Fruit fly (Drosophila melanogaster): ENCODE results near the gene CG13771.

The CG13771 gene

dm6 chr2L:6612477-6613004 lies 50.9 kb downstream of the CG13771 start (continued):
- TF ChIP-seq Scr (GFP tag; IDR thresholded peaks at IDR 0.05; ENCODE audit: partially characterized antibody), result peak; percentile 36
- TF ChIP-seq sr (GFP tag; IDR thresholded peaks at IDR 0.05), result peak; percentile 100
- peak; percentile 100 for TF ChIP-seq C15 (GFP tag; IDR thresholded peaks at IDR 0.05)
- peak; percentile 100 for TF ChIP-seq twi (tag; optimal IDR thresholded peaks at IDR 0.05)
- TF ChIP-seq phol (tag; optimal IDR thresholded peaks at IDR 0.05), result peak; percentile 100
- TF ChIP-seq CG16779 (GFP tag; IDR thresholded peaks at IDR 0.05), result peak; percentile 100
- TF ChIP-seq peb (GFP tag; IDR thresholded peaks at IDR 0.05), result peak; percentile 100
- peak; percentile 100 for TF ChIP-seq ranshi (GFP tag; IDR thresholded peaks at IDR 0.05)
- TF ChIP-seq sens (GFP tag), result peak; percentile 100
- TF ChIP-seq CG12155 (GFP tag; optimal IDR thresholded peaks at IDR 0.05), result peak; percentile 100
- peak; percentile 100 for TF ChIP-seq Hey (tag; optimal IDR thresholded peaks at IDR 0.05)
- TF ChIP-seq CG6254 (GFP tag; optimal IDR thresholded peaks at IDR 0.05), result peak; percentile 99
- peak; percentile 45; the same call in 1 of the 2 replicates for TF ChIP-seq amos (GFP tag; IDR thresholded peaks at IDR 0.05; ENCODE audit: partially characterized antibody)
- peak; percentile 99 for TF ChIP-seq sd (tag; optimal IDR thresholded peaks at IDR 0.05)
- peak; percentile 100 for TF ChIP-seq CG2202 (tag; optimal IDR thresholded peaks at IDR 0.05)
- TF ChIP-seq Blimp-1 (GFP tag; optimal IDR thresholded peaks at IDR 0.05), result peak; percentile 100
- peak; percentile 100 for TF ChIP-seq H15 (GFP tag; IDR thresholded peaks at IDR 0.05)
- peak; percentile 100 for TF ChIP-seq CG4730 (GFP tag; IDR thresholded peaks at IDR 0.05)
- TF ChIP-seq row (GFP tag; IDR thresholded peaks at IDR 0.05), result peak; percentile 100
- 0 out of 4 replicates have a peak, but pooled peaks have one; percentile 46 for TF ChIP-seq chinmo (GFP tag; IDR thresholded peaks at IDR 0.05; ENCODE audit: partially characterized antibody)
- TF ChIP-seq CG15696 (tag; optimal IDR thresholded peaks at IDR 0.05), result peak; percentile 100
- peak; percentile 100 for TF ChIP-seq CG12071 (GFP tag; optimal IDR thresholded peaks at IDR 0.05)
- TF ChIP-seq CG9609 (GFP tag; optimal IDR thresholded peaks at IDR 0.05), result peak; percentile 100
- peak; percentile 20 for TF ChIP-seq pita (GFP tag; optimal IDR thresholded peaks at IDR 0.05)
- no peak for TF ChIP-seq hb (GFP tag; IDR thresholded peaks at IDR 0.05; ENCODE audit: partially characterized antibody)
- peak; percentile 95 for TF ChIP-seq CG15073 (GFP tag; optimal IDR thresholded peaks at IDR 0.05)
- peak; percentile 100 for TF ChIP-seq CG6272 (GFP tag; IDR thresholded peaks at IDR 0.05)
- TF ChIP-seq CG1602 (GFP tag; optimal IDR thresholded peaks at IDR 0.05), result peak; percentile 100
- TF ChIP-seq Xrp1 (GFP tag; IDR thresholded peaks at IDR 0.05), result peak; percentile 100
- TF ChIP-seq CoRest (tag; optimal IDR thresholded peaks at IDR 0.05), result peak; percentile 100
- TF ChIP-seq CG6175 (GFP tag; IDR thresholded peaks at IDR 0.05), result peak; percentile 100
- TF ChIP-seq Dp (GFP tag; optimal IDR thresholded peaks at IDR 0.05), result peak; percentile 64
- peak; percentile 100 for TF ChIP-seq CG12769 (tag; optimal IDR thresholded peaks at IDR 0.05)
- peak in 1 of 2 experiments; percentile 96 for TF ChIP-seq Dfd (GFP tag; optimal IDR thresholded peaks at IDR 0.05)
- TF ChIP-seq CG12299 (tag; optimal IDR thresholded peaks at IDR 0.05), result peak; percentile 100
- TF ChIP-seq CG7372 (GFP tag; IDR thresholded peaks at IDR 0.05), result peak; percentile 100
- peak; percentile 100 for TF ChIP-seq CG6813 (GFP tag; optimal IDR thresholded peaks at IDR 0.05)
- peak; percentile 100 for TF ChIP-seq pho (GFP tag; optimal IDR thresholded peaks at IDR 0.05)
- TF ChIP-seq CG11093 (GFP tag; IDR thresholded peaks at IDR 0.05), result peak; percentile 100
- TF ChIP-seq Rx (GFP tag; IDR thresholded peaks at IDR 0.05), result peak; percentile 100
- TF ChIP-seq Hsf (GFP tag; optimal IDR thresholded peaks at IDR 0.05), result peak; percentile 100
- TF ChIP-seq CG11085 (GFP tag; IDR thresholded peaks at IDR 0.05), result peak; percentile 100
- peak; percentile 64; the same call in 1 of the 2 replicates for TF ChIP-seq bbx (GFP tag; IDR thresholded peaks at IDR 0.05; ENCODE audit: partially characterized antibody)
- peak; percentile 100 for TF ChIP-seq CG6765 (GFP tag; optimal IDR thresholded peaks at IDR 0.05)
- no peak for TF ChIP-seq CG2129 (GFP tag; IDR thresholded peaks at IDR 0.05; ENCODE audit: partially characterized antibody)
- TF ChIP-seq Drgx (GFP tag; IDR thresholded peaks at IDR 0.05), result peak; percentile 100
- TF ChIP-seq NC2α (GFP tag; optimal IDR thresholded peaks at IDR 0.05), result peak; percentile 100
- peak; percentile 100 for TF ChIP-seq scrt (GFP tag; optimal IDR thresholded peaks at IDR 0.05)
- peak; percentile 100 for TF ChIP-seq B-H1 (GFP tag; IDR thresholded peaks at IDR 0.05)
- TF ChIP-seq CG18011 (GFP tag; optimal IDR thresholded peaks at IDR 0.05), result peak; percentile 95
